Worm (Caenorhabditis elegans) whole organism, L4/young adult: ENCODE data around the gene F26F4.8.

ENCODE experiments used
- W03F9.2 ChIP-seq: fragments of 150-350 bp; optimal IDR thresholded peaks from 2 replicates; lab custom pipeline; 2014; ENCODE audit warnings: missing biosample characterization, missing genetic modification characterization
- dao-5 ChIP-seq: sonication (generic microtip); optimal IDR thresholded peaks from 2 replicates; lab custom pipeline; 2016; ENCODE audit warnings: missing genotype, missing genetic modification characterization, moderate library complexity, missing compliant biosample characterization

ce11 chrIII:4948631-4949030, 43.4 kb upstream of the F26F4.8 start:
- TF ChIP-seq dao-5 (tag; lab: Kevin White, UChicago) (no peak), W03F9.2 (tag; lab: Kevin White, UChicago) (no peak)
